Fruit fly (Drosophila melanogaster) whole organism: Measurements from ENCODE around the gene CG15923.

ENCODE experiments used
- CG8478 ChIP-seq: fragments of >200 bp; optimal IDR thresholded peaks from 2 replicates; lab custom pipeline; 2018; ENCODE audit warnings: inconsistent platforms
- psq ChIP-seq: fragments of >200 bp; optimal IDR thresholded peaks from 2 replicates; lab custom pipeline; 2017

dm6 chr3R:20574535-20574980 lies 42.1 kb downstream of the CG15923 start:
- TF ChIP-seq CG8478: no peak
- TF ChIP-seq psq (lab: Kevin White, UChicago): no peak
